Worm (Caenorhabditis elegans): Measurements from ENCODE around the gene pho-11.

pho-11 gene

DNA sequence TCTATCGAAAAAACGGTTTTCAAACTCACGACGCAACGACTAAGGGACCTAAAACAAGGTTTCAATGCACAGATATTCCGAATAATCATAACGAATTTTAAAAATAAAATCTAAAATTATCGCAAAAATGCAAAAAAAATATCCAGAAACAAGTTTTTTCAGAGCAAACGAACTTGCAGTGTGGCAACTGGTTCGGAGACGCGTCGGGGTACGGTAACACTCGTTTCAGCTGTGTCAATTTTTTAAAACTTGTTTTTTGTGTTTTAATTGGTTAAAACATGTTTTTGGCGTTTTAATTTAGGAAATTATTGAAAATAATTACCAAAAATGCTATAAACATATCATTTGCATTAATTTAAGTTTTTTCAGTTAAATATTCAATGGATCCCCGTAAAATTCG, 39.2 kb upstream of the pho-11 start, which contains the start of gene C08H9.16 (continued):
- peak; percentile 38 for TF ChIP-seq lin-14 (GFP tag; optimal IDR thresholded peaks at IDR 0.05)
- no peak for TF ChIP-seq mdl-1 (tag; optimal IDR thresholded peaks at IDR 0.05)
- peak in 2 of 3 experiments; percentile 11 to 24 for TF ChIP-seq ceh-82 (tag; optimal IDR thresholded peaks at IDR 0.05)
- peak; percentile 28 for TF ChIP-seq ztf-4 (tag; optimal IDR thresholded peaks at IDR 0.05)
- no peak for TF ChIP-seq snu-23 (GFP tag; optimal IDR thresholded peaks at IDR 0.05)
- no peak for TF ChIP-seq elt-2 (tag; optimal IDR thresholded peaks at IDR 0.05)
- no peak for TF ChIP-seq aly-2 (tag; optimal IDR thresholded peaks at IDR 0.05)
- no peak for TF ChIP-seq zip-4 (GFP tag; optimal IDR thresholded peaks at IDR 0.05)

DNA sequence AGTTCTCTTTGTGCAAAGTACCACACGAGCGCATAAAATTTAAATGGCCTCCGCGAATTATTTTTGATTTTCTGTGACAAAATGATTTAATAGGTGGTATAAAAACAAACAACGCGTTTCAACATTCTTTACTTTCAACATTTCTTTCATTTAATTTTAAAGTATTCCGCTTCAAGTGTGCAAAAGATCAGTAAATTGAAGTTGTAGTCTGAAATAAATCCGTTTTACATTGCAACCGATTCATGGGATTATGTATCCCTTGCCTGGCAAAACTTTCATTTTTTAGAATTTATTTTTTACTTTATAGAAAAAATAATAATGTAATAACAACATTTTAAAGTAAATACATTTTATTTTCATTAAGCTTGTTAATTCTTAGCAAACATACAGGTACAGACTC, 37.2 kb upstream of the pho-11 start, which contains the start of gene F26C11.1:
F26C11.1 (plus strand) TSS at position 301 of the 400 bp plus-strand sequence.
- TF ChIP-seq vab-15 (tag; optimal IDR thresholded peaks at IDR 0.05) = no peak
- no peak for TF ChIP-seq alr-1 (tag; optimal IDR thresholded peaks at IDR 0.05; ENCODE audit: borderline replicate concordance)
- no peak for TF ChIP-seq aha-1 (tag; optimal IDR thresholded peaks at IDR 0.05)
- TF ChIP-seq skn-1 (tag; optimal IDR thresholded peaks at IDR 0.05) = no peak
- no peak for TF ChIP-seq zip-4 (GFP tag; optimal IDR thresholded peaks at IDR 0.05)
- TF ChIP-seq snu-23 (GFP tag; optimal IDR thresholded peaks at IDR 0.05) = no peak
- no peak for TF ChIP-seq elt-2 (tag; optimal IDR thresholded peaks at IDR 0.05)
- no peak for TF ChIP-seq lir-3 (tag; optimal IDR thresholded peaks at IDR 0.05; ENCODE audit: poor library complexity)

DNA sequence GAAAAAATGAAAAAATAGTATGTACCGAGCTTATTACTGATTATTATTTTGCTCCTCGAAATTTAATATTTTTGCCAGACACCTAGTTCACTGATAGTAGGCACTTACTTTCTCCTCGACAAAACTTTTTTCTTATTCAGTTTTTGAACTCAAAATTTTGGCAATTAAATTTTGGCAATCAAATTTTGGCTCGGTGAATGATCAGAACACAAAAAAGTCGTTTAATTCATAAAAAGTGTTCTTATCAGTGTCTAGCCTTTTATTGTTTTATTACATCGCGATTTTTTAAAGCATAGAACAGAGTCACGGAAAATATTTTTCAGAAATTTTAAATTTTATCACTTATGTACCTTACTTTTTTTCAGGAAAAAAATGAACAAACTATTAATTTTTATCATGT, 36.5 kb upstream of the pho-11 start:
- TF ChIP-seq sup-37 (GFP tag; optimal IDR thresholded peaks at IDR 0.05) (no peak), egl-13 (tag; optimal IDR thresholded peaks at IDR 0.05) (no peak), zip-4 (GFP tag; optimal IDR thresholded peaks at IDR 0.05) (no peak), elt-2 (tag; optimal IDR thresholded peaks at IDR 0.05) (no peak), aly-2 (tag; optimal IDR thresholded peaks at IDR 0.05) (no peak), swsn-7 (tag; optimal IDR thresholded peaks at IDR 0.05) (no peak), nhr-71 (tag; optimal IDR thresholded peaks at IDR 0.05) (no peak), rnt-1 (tag; optimal IDR thresholded peaks at IDR 0.05) (no peak), pag-3 (tag; optimal IDR thresholded peaks at IDR 0.05; ENCODE audit: borderline replicate concordance, insufficient read depth) (no peak), mep-1 (tag; optimal IDR thresholded peaks at IDR 0.05) (no peak), efl-1 (optimal IDR thresholded peaks at IDR 0.05) (no peak), efl-1 (GFP tag; optimal IDR thresholded peaks at IDR 0.05 in 1 of 2) (no peak), lsy-2 (tag; optimal IDR thresholded peaks at IDR 0.05) (no peak), tbx-2 (tag; optimal IDR thresholded peaks at IDR 0.05) (no peak), unc-62 (GFP tag; optimal IDR thresholded peaks at IDR 0.05) (no peak)

ce11 chrII:9898744-9899143, 32.9 kb upstream of the pho-11 start:
- no peak for TF ChIP-seq ceh-82 (tag; optimal IDR thresholded peaks at IDR 0.05)
- no peak for TF ChIP-seq ceh-88 (GFP tag; IDR thresholded peaks at IDR 0.05)
- no peak for TF ChIP-seq nhr-90 (tag; optimal IDR thresholded peaks at IDR 0.05; ENCODE audit: poor library complexity)
- TF ChIP-seq C34B4.2 (tag; optimal IDR thresholded peaks at IDR 0.05) = no peak
- no peak for TF ChIP-seq efl-3 (GFP tag; optimal IDR thresholded peaks at IDR 0.05)
- TF ChIP-seq nhr-76 (tag; optimal IDR thresholded peaks at IDR 0.05) = no peak
- TF ChIP-seq snu-23 (GFP tag; optimal IDR thresholded peaks at IDR 0.05) = no peak
- TF ChIP-seq blmp-1 (tag; optimal IDR thresholded peaks at IDR 0.05) = no peak
- TF ChIP-seq skn-1 (tag; optimal IDR thresholded peaks at IDR 0.05) = no peak
- TF ChIP-seq nhr-12 (tag; optimal IDR thresholded peaks at IDR 0.05) = no peak
- no peak for TF ChIP-seq elt-3 (tag; optimal IDR thresholded peaks at IDR 0.05)
- no peak for TF ChIP-seq dpl-1 (GFP tag; optimal IDR thresholded peaks at IDR 0.05)

ce11 chrII:9900276-9900675, 31.4 kb upstream of the pho-11 start, which contains the start of gene unc-4:
TSS of gene unc-4 (minus strand) at chrII:9900376.
- TF ChIP-seq pag-3 (tag; optimal IDR thresholded peaks at IDR 0.05; ENCODE audit: borderline replicate concordance, insufficient read depth) (no peak), fkh-10 (GFP tag; optimal IDR thresholded peaks at IDR 0.05) (no peak), lin-15B (tag; optimal IDR thresholded peaks at IDR 0.05) (no peak), mef-2 (tag; optimal IDR thresholded peaks at IDR 0.05) (no peak), zag-1 (tag; optimal IDR thresholded peaks at IDR 0.05) (no peak), sox-4 (tag; optimal IDR thresholded peaks at IDR 0.05) (no peak), grh-1 (GFP tag; IDR thresholded peaks at IDR 0.05) (no peak)

Measured in whole organism, L1 larva.